Worm (Caenorhabditis elegans) whole organism, L4 larva: ENCODE measurements around the gene C17H11.2.

ENCODE experiments used
- F49E8.2 ChIP-seq: sonication (generic microtip); optimal IDR thresholded peaks from 2 replicates; lab custom pipeline; 2016; ENCODE audit warnings: missing compliant biosample characterization, mild to moderate bottlenecking, missing genetic modification characterization, borderline replicate concordance
- Y75B8A.6 ChIP-seq: fragments of 200-800 bp; sonication (Bioruptor generic); IDR thresholded peaks from 2 replicates; pipeline ENCODE4 v1.3.6; 2022; ENCODE audit warnings: missing genetic modification reagents, missing genetic modification characterization, missing compliant biosample characterization
- aha-1 ChIP-seq: fragments of 150-350 bp; peaks from one replicate; lab custom pipeline; 2014; ENCODE audit warnings: missing biosample characterization, missing genetic modification characterization
- ceh-28 ChIP-seq: fragments of 150-350 bp; optimal IDR thresholded peaks from 2 replicates; lab custom pipeline; 2014; ENCODE audit warnings: missing biosample characterization, missing genetic modification reagents, missing genetic modification characterization
- ces-1 ChIP-seq: fragments of 150-350 bp; sonication (generic microtip); optimal IDR thresholded peaks from 4 replicates; lab custom pipeline; 2014; ENCODE audit warnings: missing biosample characterization, missing genetic modification reagents, missing genetic modification characterization
- daf-12 ChIP-seq: fragments of 150-350 bp; optimal IDR thresholded peaks from 2 replicates; lab custom pipeline; 2014; ENCODE audit warnings: missing biosample characterization, missing genetic modification reagents, missing genetic modification characterization
- daf-16 ChIP-seq, 3 experiments: sonication (generic microtip); optimal IDR thresholded peaks; 2 replicates each; lab custom pipeline; 2016 to 2017; ENCODE audit warnings: missing genetic modification characterization in 3 of 3, missing genetic modification reagents in 3 of 3, mild to moderate bottlenecking in 2 of 3, missing compliant biosample characterization in 2 of 3, missing biosample characterization in 1 of 3, moderate library complexity in 1 of 3
- dmd-6 ChIP-seq: fragments of 200-800 bp; sonication (Bioruptor generic); IDR thresholded peaks from 2 replicates; pipeline ENCODE4 v1.3.6; 2022; ENCODE audit warnings: missing genetic modification reagents, missing genetic modification characterization, missing compliant biosample characterization
- dmd-9 ChIP-seq: fragments of 200-800 bp; sonication (Bioruptor generic); IDR thresholded peaks from 2 replicates; pipeline ENCODE4 v1.3.6; 2022; ENCODE audit warnings: missing genetic modification reagents, missing genetic modification characterization, missing compliant biosample characterization
- dve-1 ChIP-seq: sonication (generic microtip); optimal IDR thresholded peaks from 2 replicates; lab custom pipeline; 2017; ENCODE audit warnings: antibody characterized with exemption, mild to moderate bottlenecking, missing genetic modification characterization, missing compliant biosample characterization; ENCODE audit not compliant: insufficient read depth
- egl-43 ChIP-seq: fragments of 200-800 bp; sonication (Bioruptor generic); IDR thresholded peaks from 2 replicates; pipeline ENCODE4 v1.3.6; 2022; ENCODE audit warnings: missing genetic modification reagents, missing genetic modification characterization, missing compliant biosample characterization
- hlh-11 ChIP-seq: fragments of 200-800 bp; sonication (Bioruptor generic); optimal IDR thresholded peaks from 2 replicates; lab custom pipeline; 2018; ENCODE audit warnings: mild to moderate bottlenecking, missing genetic modification characterization, missing compliant biosample characterization
- hlh-30 ChIP-seq: sonication (generic microtip); optimal IDR thresholded peaks from 2 replicates; lab custom pipeline; 2017; ENCODE audit warnings: antibody characterized with exemption, mild to moderate bottlenecking, missing genetic modification characterization, missing compliant biosample characterization; ENCODE audit not compliant: insufficient read depth
- hmg-1.1 ChIP-seq: fragments of 200-800 bp; sonication (Bioruptor generic); IDR thresholded peaks from 2 replicates; pipeline ENCODE4 v1.3.6; 2022; ENCODE audit warnings: missing genetic modification reagents, missing genetic modification characterization, missing compliant biosample characterization
- lim-7 ChIP-seq: fragments of 200-800 bp; sonication (Bioruptor generic); IDR thresholded peaks from 2 replicates; pipeline ENCODE4 v1.3.6; 2022; ENCODE audit warnings: missing genetic modification characterization, missing compliant biosample characterization
- lin-39 ChIP-seq: fragments of 150-350 bp; optimal IDR thresholded peaks from 2 replicates; lab custom pipeline; 2014; ENCODE audit warnings: missing biosample characterization, missing genetic modification reagents, missing genetic modification characterization
- lsy-2 ChIP-seq, 2 experiments: fragments of 150-350 bp in 1 of 2; sonication (generic microtip) in 1 of 2; optimal IDR thresholded peaks; 2 replicates each; lab custom pipeline; 2014 to 2017; ENCODE audit warnings: missing biosample characterization in 2 of 2, missing genetic modification characterization in 2 of 2
- madf-5 ChIP-seq, 2 experiments: fragments of 200-800 bp; sonication (Bioruptor generic); IDR thresholded peaks; 2 replicates each; pipeline ENCODE4 v1.3.6; 2022; ENCODE audit warnings: missing compliant biosample characterization in 2 of 2, missing genetic modification characterization in 2 of 2
- madf-9 ChIP-seq: fragments of 200-800 bp; sonication (Bioruptor generic); conservative IDR thresholded peaks from 2 replicates; pipeline ENCODE4 v1.3.6; 2022; ENCODE audit warnings: missing genetic modification reagents, missing genetic modification characterization, missing compliant biosample characterization
- mdt-29 ChIP-seq: fragments of 200-800 bp; sonication (Bioruptor generic); IDR thresholded peaks from 2 replicates; pipeline ENCODE4 v1.3.6; 2022; ENCODE audit warnings: missing genetic modification reagents, missing genetic modification characterization, missing compliant biosample characterization
- mep-1 ChIP-seq: fragments of 150-350 bp; sonication (generic microtip); optimal IDR thresholded peaks from 3 replicates; lab custom pipeline; 2014; ENCODE audit warnings: missing biosample characterization, missing genetic modification characterization
- mes-2 ChIP-seq: sonication (generic microtip); optimal IDR thresholded peaks from 2 replicates; lab custom pipeline; 2016; ENCODE audit warnings: missing genotype, mild to moderate bottlenecking, missing genetic modification characterization, missing compliant biosample characterization; ENCODE audit not compliant: poor library complexity, severe bottlenecking
- nhr-10 ChIP-seq: fragments of 150-350 bp; optimal IDR thresholded peaks from 2 replicates; lab custom pipeline; 2014; ENCODE audit warnings: missing biosample characterization, missing genetic modification characterization
- nhr-102 ChIP-seq: sonication (generic microtip); optimal IDR thresholded peaks from 2 replicates; lab custom pipeline; 2016; ENCODE audit warnings: mild to moderate bottlenecking, missing genetic modification characterization, moderate library complexity, missing compliant biosample characterization
- nhr-25 ChIP-seq: sonication (generic microtip); optimal IDR thresholded peaks from 2 replicates; lab custom pipeline; 2017; ENCODE audit warnings: missing genetic modification characterization, mild to moderate bottlenecking, missing compliant biosample characterization, antibody characterized with exemption, moderate library complexity, borderline replicate concordance; ENCODE audit not compliant: insufficient read depth
- nhr-28 ChIP-seq: fragments of 150-350 bp; optimal IDR thresholded peaks from 2 replicates; lab custom pipeline; 2014; ENCODE audit warnings: missing biosample characterization, missing genetic modification characterization
- nhr-41 ChIP-seq: fragments of 200-800 bp; sonication (Bioruptor generic); IDR thresholded peaks from 2 replicates; pipeline ENCODE4 v1.3.6; 2022; ENCODE audit warnings: missing genetic modification reagents, missing genetic modification characterization, missing compliant biosample characterization
- nhr-6 ChIP-seq: fragments of 150-350 bp; optimal IDR thresholded peaks from 2 replicates; lab custom pipeline; 2014; ENCODE audit warnings: missing biosample characterization, missing genetic modification characterization
- nhr-76 ChIP-seq: fragments of 150-350 bp; optimal IDR thresholded peaks from 2 replicates; lab custom pipeline; 2014; ENCODE audit warnings: missing biosample characterization, missing genetic modification characterization
- pha-4 ChIP-seq, 2 experiments: fragments of 150-350 bp in 1 of 2; fragments of 200-800 bp in 1 of 2; sonication (Bioruptor generic) in 1 of 2; IDR thresholded peaks in 1 of 2; optimal IDR thresholded peaks in 1 of 2; 2 replicates each; pipeline versions ENCODE4 v1.3.6 to Lab custom; 2014 to 2022; ENCODE audit warnings: missing genetic modification characterization in 2 of 2, missing genetic modification reagents in 2 of 2, missing biosample characterization in 1 of 2, missing compliant biosample characterization in 1 of 2
- rbr-2 ChIP-seq: sonication (generic microtip); optimal IDR thresholded peaks from 2 replicates; lab custom pipeline; 2016; ENCODE audit warnings: missing genotype, missing genetic modification characterization, missing compliant biosample characterization
- unc-62 ChIP-seq, 3 experiments: fragments of 150-350 bp in 1 of 3; sonication (generic microtip); optimal IDR thresholded peaks in 2 of 3; peaks in 1 of 3; 1 replicate in 1 of 3; 2 replicates in 2 of 3; lab custom pipeline; 2014 to 2017; ENCODE audit warnings: missing biosample characterization in 3 of 3, missing genetic modification characterization in 3 of 3, missing genetic modification reagents in 3 of 3, missing genotype in 1 of 3
- zfp-3 ChIP-seq: fragments of 200-800 bp; sonication (Bioruptor generic); conservative IDR thresholded peaks from 2 replicates; pipeline ENCODE4 v1.3.6; 2022; ENCODE audit warnings: missing genetic modification reagents, missing genetic modification characterization, missing compliant biosample characterization

Gene C17H11.2

ce11 chrX:8156502-8156901 lies 13.2 kb upstream of the C17H11.2 start (continued):
- TF ChIP-seq Y75B8A.6 (GFP tag; lab: Robert Waterston, UW) (0 out of 2 replicates have a peak, but pooled peaks have one; percentile 35), dmd-9 (GFP tag; lab: Robert Waterston, UW) (no peak), nhr-41 (GFP tag; lab: Robert Waterston, UW) (0 out of 2 replicates have a peak, but pooled peaks have one; percentile 9), nhr-6 (tag; lab: Kevin White, UChicago) (no peak), hlh-30 (peak; percentile 50), dve-1 (tag; lab: Kevin White, UChicago) (peak; percentile 65), madf-5 (GFP tag; IDR thresholded peaks at IDR 0.05; lab: Robert Waterston, UW) (0 out of 4 replicates have a peak, but pooled peaks of 1 of the 2 experiments have one; percentile 25), nhr-76 (tag; lab: Kevin White, UChicago) (no peak)

ce11 chrX:8157132-8157531 lies 12.6 kb upstream of the C17H11.2 start:
- TF ChIP-seq pha-4 (GFP tag; IDR thresholded peaks at IDR 0.05; lab: Robert Waterston, UW) (no peak), pha-4 (tag; optimal IDR thresholded peaks at IDR 0.05; lab: Kevin White, UChicago) (no peak), unc-62 (GFP tag; optimal IDR thresholded peaks at IDR 0.05 in 1 of 2; lab: Kevin White, UChicago) (peak in 1 of 2 experiments; percentile 51), unc-62 (tag; optimal IDR thresholded peaks at IDR 0.05; lab: Kevin White, UChicago) (no peak), lin-39 (no peak), dmd-6 (GFP tag; lab: Robert Waterston, UW) (peak; percentile 27; the same call in 1 of the 2 replicates), madf-9 (GFP tag; lab: Robert Waterston, UW) (0 out of 2 replicates have a peak, but pooled peaks have one; percentile 21), mes-2 (tag; lab: Kevin White, UChicago) (peak; percentile 61), lim-7 (GFP tag; lab: Robert Waterston, UW) (no peak), hmg-1.1 (GFP tag; lab: Robert Waterston, UW) (peak; percentile 13; the same call in 1 of the 2 replicates), nhr-10 (tag; lab: Kevin White, UChicago) (no peak), mep-1 (tag; lab: Kevin White, UChicago) (peak; percentile 74), daf-12 (tag; lab: Kevin White, UChicago) (no peak), lsy-2 (tag; optimal IDR thresholded peaks at IDR 0.05; lab: Kevin White, UChicago) (peak; percentile 20 to 57), egl-43 (GFP tag; lab: Robert Waterston, UW) (no peak), hlh-11 (tag; lab: Kevin White, UChicago) (peak; percentile 55), hlh-30 (peak; percentile 38), F49E8.2 (no peak), daf-16 (GFP tag; optimal IDR thresholded peaks at IDR 0.05; lab: Kevin White, UChicago) (no peak), daf-16 (tag; optimal IDR thresholded peaks at IDR 0.05; lab: Kevin White, UChicago) (no peak), dve-1 (tag; lab: Kevin White, UChicago) (peak; percentile 83), ceh-28 (tag; lab: Kevin White, UChicago) (no peak), nhr-102 (tag; lab: Kevin White, UChicago) (peak; percentile 24), aha-1 (tag; lab: Kevin White, UChicago) (peak; percentile 94), mdt-29 (no peak), zfp-3 (no peak), nhr-28 (tag; lab: Kevin White, UChicago) (no peak), nhr-25 (tag; lab: Kevin White, UChicago) (no peak), ces-1 (GFP tag; lab: Kevin White, UChicago) (no peak), rbr-2 (tag; lab: Kevin White, UChicago) (peak; percentile 53)
